Worm (Caenorhabditis elegans) whole organism, L3 larva: ENCODE data around the gene smrc-1.

Experiments used
- R02D3.7 ChIP-seq: fragments of 150-350 bp; optimal IDR thresholded peaks from 2 replicates; lab custom pipeline; 2014; ENCODE audit warnings: missing biosample characterization, missing genetic modification characterization
- ZK546.5 ChIP-seq: sonication (generic microtip); optimal IDR thresholded peaks from 2 replicates; lab custom pipeline; 2017; ENCODE audit warnings: missing biosample characterization, missing genetic modification characterization
- aly-2 ChIP-seq: fragments of 150-350 bp; optimal IDR thresholded peaks from 2 replicates; lab custom pipeline; 2014; ENCODE audit warnings: missing biosample characterization, missing genetic modification characterization
- ama-1 ChIP-seq: fragments of 150-350 bp; optimal IDR thresholded peaks from 2 replicates; lab custom pipeline; 2018
- ceh-16 ChIP-seq: sonication (generic microtip); optimal IDR thresholded peaks from 2 replicates; lab custom pipeline; 2017; ENCODE audit warnings: missing biosample characterization, missing genetic modification characterization
- ceh-28 ChIP-seq: fragments of 150-350 bp; optimal IDR thresholded peaks from 2 replicates; lab custom pipeline; 2014; ENCODE audit warnings: missing biosample characterization, missing genetic modification reagents, missing genetic modification characterization
- ceh-82 ChIP-seq: fragments of 150-350 bp; optimal IDR thresholded peaks from 2 replicates; lab custom pipeline; 2014; ENCODE audit warnings: missing biosample characterization, missing genetic modification characterization
- ceh-9 ChIP-seq: sonication (generic microtip); optimal IDR thresholded peaks from 2 replicates; lab custom pipeline; 2018; ENCODE audit warnings: missing biosample characterization, missing genetic modification characterization
- daf-12 ChIP-seq: fragments of 150-350 bp; optimal IDR thresholded peaks from 2 replicates; lab custom pipeline; 2014; ENCODE audit warnings: missing biosample characterization, missing genetic modification reagents, missing genetic modification characterization
- egl-27 ChIP-seq: sonication (generic microtip); optimal IDR thresholded peaks from 4 replicates; lab custom pipeline; 2017; ENCODE audit warnings: missing biosample characterization, missing genetic modification reagents, missing genetic modification characterization
- egl-5 ChIP-seq: fragments of 150-350 bp; optimal IDR thresholded peaks from 2 replicates; lab custom pipeline; 2017; ENCODE audit warnings: missing biosample characterization, missing genetic modification reagents, missing genetic modification characterization, inconsistent platforms
- elt-1 ChIP-seq: fragments of 150-350 bp; optimal IDR thresholded peaks from 2 replicates; lab custom pipeline; 2014; ENCODE audit warnings: missing biosample characterization, missing genetic modification characterization
- elt-2 ChIP-seq: sonication (generic microtip); optimal IDR thresholded peaks from 2 replicates; lab custom pipeline; 2016; ENCODE audit warnings: missing genetic modification reagents, mild to moderate bottlenecking, missing genetic modification characterization, missing compliant biosample characterization
- elt-3 ChIP-seq, 3 experiments: fragments of 150-350 bp in 1 of 3; sonication (generic microtip) in 2 of 3; optimal IDR thresholded peaks; 2 replicates in 2 of 3; 4 replicates in 1 of 3; lab custom pipeline; 2014 to 2017; ENCODE audit warnings: missing biosample characterization in 3 of 3, missing genetic modification characterization in 3 of 3
- eor-1 ChIP-seq, 2 experiments: fragments of 150-350 bp; optimal IDR thresholded peaks; 2 replicates each; lab custom pipeline; 2014 to 2018; ENCODE audit warnings: missing biosample characterization in 2 of 2, missing genetic modification characterization in 2 of 2
- fkh-10 ChIP-seq: sonication (generic microtip); optimal IDR thresholded peaks from 2 replicates; lab custom pipeline; 2017; ENCODE audit warnings: missing biosample characterization, missing genetic modification reagents, missing genetic modification characterization
- fkh-2 ChIP-seq: fragments of 150-350 bp; optimal IDR thresholded peaks from 2 replicates; lab custom pipeline; 2014; ENCODE audit warnings: missing biosample characterization, missing genetic modification reagents, missing genetic modification characterization
- fos-1 ChIP-seq: fragments of 150-350 bp; optimal IDR thresholded peaks from 2 replicates; lab custom pipeline; 2014; ENCODE audit warnings: missing biosample characterization, missing genetic modification characterization
- hmg-11 ChIP-seq: sonication (generic microtip); optimal IDR thresholded peaks from 2 replicates; lab custom pipeline; 2016; ENCODE audit warnings: missing genetic modification characterization, missing compliant biosample characterization
- jun-1 ChIP-seq: fragments of 150-350 bp; optimal IDR thresholded peaks from 2 replicates; lab custom pipeline; 2014; ENCODE audit warnings: missing biosample characterization, missing genetic modification reagents, missing genetic modification characterization
- lin-15B ChIP-seq: fragments of 150-350 bp; optimal IDR thresholded peaks from 2 replicates; lab custom pipeline; 2014; ENCODE audit warnings: missing biosample characterization, missing genetic modification characterization
- lin-39 ChIP-seq: fragments of 150-350 bp; optimal IDR thresholded peaks from 2 replicates; lab custom pipeline; 2018; ENCODE audit warnings: missing biosample characterization, missing genetic modification reagents, missing genetic modification characterization
- lsy-12 ChIP-seq: sonication (generic microtip); optimal IDR thresholded peaks from 2 replicates; lab custom pipeline; 2016; ENCODE audit warnings: mild to moderate bottlenecking, missing genetic modification characterization, missing compliant biosample characterization
- mdl-1 ChIP-seq: fragments of 150-350 bp; optimal IDR thresholded peaks from 2 replicates; lab custom pipeline; 2014; ENCODE audit warnings: missing biosample characterization, missing genetic modification characterization
- mml-1 ChIP-seq: fragments of 150-350 bp; sonication (generic microtip); optimal IDR thresholded peaks from 3 replicates; lab custom pipeline; 2014; ENCODE audit warnings: missing biosample characterization, missing genetic modification characterization
- nfya-1 ChIP-seq: sonication (generic microtip); optimal IDR thresholded peaks from 2 replicates; lab custom pipeline; 2017; ENCODE audit warnings: missing genetic modification characterization, mild to moderate bottlenecking, missing compliant biosample characterization, antibody characterized with exemption, moderate library complexity; ENCODE audit not compliant: insufficient read depth
- nhr-11 ChIP-seq: fragments of 150-350 bp; optimal IDR thresholded peaks from 2 replicates; lab custom pipeline; 2014; ENCODE audit warnings: missing biosample characterization, missing genetic modification characterization
- nhr-12 ChIP-seq: fragments of 150-350 bp; optimal IDR thresholded peaks from 2 replicates; lab custom pipeline; 2014; ENCODE audit warnings: missing biosample characterization, missing genetic modification characterization
- nhr-23 ChIP-seq: fragments of 150-350 bp; optimal IDR thresholded peaks from 2 replicates; lab custom pipeline; 2014; ENCODE audit warnings: missing biosample characterization, missing genetic modification reagents, missing genetic modification characterization
- nhr-237 ChIP-seq: fragments of 150-350 bp; optimal IDR thresholded peaks from 2 replicates; lab custom pipeline; 2014; ENCODE audit warnings: missing biosample characterization, missing genetic modification characterization
- nhr-25 ChIP-seq: sonication (generic microtip); optimal IDR thresholded peaks from 2 replicates; lab custom pipeline; 2017; ENCODE audit warnings: missing biosample characterization, missing genetic modification characterization
- nhr-28 ChIP-seq: fragments of 150-350 bp; optimal IDR thresholded peaks from 2 replicates; lab custom pipeline; 2014; ENCODE audit warnings: missing biosample characterization, missing genetic modification characterization
- nhr-43 ChIP-seq: sonication (generic microtip); optimal IDR thresholded peaks from 2 replicates; lab custom pipeline; 2016; ENCODE audit warnings: mild to moderate bottlenecking, missing genetic modification characterization, missing compliant biosample characterization; ENCODE audit not compliant: poor library complexity, severe bottlenecking
- nhr-67 ChIP-seq: fragments of 150-350 bp; optimal IDR thresholded peaks from 2 replicates; lab custom pipeline; 2014; ENCODE audit warnings: missing biosample characterization, missing genetic modification characterization
- nhr-76 ChIP-seq: fragments of 150-350 bp; sonication (generic microtip); optimal IDR thresholded peaks from 5 replicates; lab custom pipeline; 2014; ENCODE audit warnings: missing biosample characterization, missing genetic modification characterization
- nhr-77 ChIP-seq: fragments of 150-350 bp; optimal IDR thresholded peaks from 2 replicates; lab custom pipeline; 2014; ENCODE audit warnings: missing biosample characterization, missing genetic modification characterization
- pha-4 ChIP-seq: fragments of 150-350 bp; optimal IDR thresholded peaks from 2 replicates; lab custom pipeline; 2014; ENCODE audit warnings: missing biosample characterization, missing genetic modification reagents, missing genetic modification characterization
- pqm-1 ChIP-seq: fragments of 150-350 bp; optimal IDR thresholded peaks from 2 replicates; lab custom pipeline; 2017; ENCODE audit warnings: missing biosample characterization, missing genetic modification characterization, inconsistent platforms
- sea-2 ChIP-seq: fragments of 150-350 bp; sonication (generic microtip); optimal IDR thresholded peaks from 4 replicates; lab custom pipeline; 2014; ENCODE audit warnings: missing biosample characterization, missing genetic modification reagents, missing genetic modification characterization
- skn-1 ChIP-seq: fragments of 150-350 bp; optimal IDR thresholded peaks from 2 replicates; lab custom pipeline; 2014; ENCODE audit warnings: missing biosample characterization, missing genetic modification characterization
- snpc-4 ChIP-seq: fragments of 150-350 bp; optimal IDR thresholded peaks from 2 replicates; lab custom pipeline; 2014; ENCODE audit warnings: missing biosample characterization, missing genetic modification characterization
- tbx-2 ChIP-seq: sonication (generic microtip); optimal IDR thresholded peaks from 2 replicates; lab custom pipeline; 2016; ENCODE audit warnings: mild to moderate bottlenecking, missing genetic modification characterization, missing compliant biosample characterization
- unc-39 ChIP-seq: sonication (generic microtip); optimal IDR thresholded peaks from 4 replicates; lab custom pipeline; 2017; ENCODE audit warnings: missing biosample characterization, missing genetic modification characterization
- unc-62 ChIP-seq: fragments of 150-350 bp; sonication (generic microtip); optimal IDR thresholded peaks from 4 replicates; lab custom pipeline; 2014; ENCODE audit warnings: missing biosample characterization, missing genetic modification reagents, missing genetic modification characterization
- zag-1 ChIP-seq: fragments of 150-350 bp; optimal IDR thresholded peaks from 2 replicates; lab custom pipeline; 2014; ENCODE audit warnings: missing biosample characterization, missing genetic modification characterization
- ztf-11 ChIP-seq: fragments of 150-350 bp; optimal IDR thresholded peaks from 2 replicates; lab custom pipeline; 2014; ENCODE audit warnings: missing biosample characterization, missing genetic modification characterization
- ztf-4 ChIP-seq: fragments of 150-350 bp; optimal IDR thresholded peaks from 2 replicates; lab custom pipeline; 2014; ENCODE audit warnings: missing biosample characterization, missing genetic modification characterization

Gene smrc-1

ce11 chrIII:6390644-6391043, at the start of gene smrc-1:
smrc-1 (plus strand) TSS chrIII:6390944.
- TF ChIP-seq ztf-11 (no peak), elt-2 (no peak), nhr-23 (tag; lab: Kevin White, UChicago) (no peak), mdl-1 (tag; lab: Kevin White, UChicago) (no peak), ceh-82 (tag; lab: Kevin White, UChicago) (no peak), fkh-10 (GFP tag; lab: Kevin White, UChicago) (no peak), snpc-4 (no peak), nhr-28 (no peak)

- TF ChIP-seq ztf-11 (no peak), nhr-67 (no peak), ceh-82 (tag; lab: Kevin White, UChicago) (no peak), unc-62 (GFP tag; lab: Kevin White, UChicago) (no peak), mdl-1 (tag; lab: Kevin White, UChicago) (no peak), eor-1 (tag; optimal IDR thresholded peaks at IDR 0.05; lab: Kevin White, UChicago) (no peak), fkh-10 (GFP tag; lab: Kevin White, UChicago) (no peak), R02D3.7 (tag; lab: Kevin White, UChicago) (no peak), daf-12 (tag; lab: Kevin White, UChicago) (no peak), nhr-76 (tag; lab: Kevin White, UChicago) (no peak), zag-1 (tag; lab: Kevin White, UChicago) (no peak), nhr-23 (tag; lab: Kevin White, UChicago) (peak; percentile 53), nhr-11 (tag; lab: Kevin White, UChicago) (no peak), fkh-2 (no peak), ZK546.5 (no peak), egl-27 (no peak), ama-1 (lab: Kevin White, UChicago) (peak; percentile 0), nhr-25 (tag; lab: Kevin White, UChicago) (peak; percentile 21), mml-1 (tag; lab: Kevin White, UChicago) (no peak), ceh-16 (no peak), jun-1 (tag; lab: Kevin White, UChicago) (no peak), nhr-237 (tag; lab: Kevin White, UChicago) (no peak), sea-2 (GFP tag; lab: Kevin White, UChicago) (no peak), ztf-4 (tag; lab: Kevin White, UChicago) (no peak), lsy-12 (tag; lab: Kevin White, UChicago) (no peak), elt-3 (tag; optimal IDR thresholded peaks at IDR 0.05; lab: Kevin White, UChicago) (no peak), nhr-77 (tag; lab: Kevin White, UChicago) (no peak), nhr-28 (no peak), nhr-43 (tag; lab: Kevin White, UChicago) (no peak), nfya-1 (tag; lab: Kevin White, UChicago) (peak; percentile 87), elt-2 (peak; percentile 15), snpc-4 (peak; percentile 28), skn-1 (tag; lab: Kevin White, UChicago) (peak; percentile 98), lin-39 (no peak), elt-1 (no peak), nhr-12 (tag; lab: Kevin White, UChicago) (no peak), ceh-28 (no peak), hmg-11 (tag; lab: Kevin White, UChicago) (peak; percentile 42), pha-4 (tag; lab: Kevin White, UChicago) (peak; percentile 78), pqm-1 (tag; lab: Kevin White, UChicago) (no peak), egl-5 (no peak), tbx-2 (tag; lab: Kevin White, UChicago) (no peak), fos-1 (tag; lab: Kevin White, UChicago) (no peak), unc-39 (tag; lab: Kevin White, UChicago) (no peak), lin-15B (tag; lab: Kevin White, UChicago) (peak; percentile 46), aly-2 (tag; lab: Kevin White, UChicago) (no peak), ceh-9 (no peak)
Measured at ce11 chrIII:6341878-6342453, 48.8 kb upstream of the smrc-1 start, which contains the start of gene rpn-13. rpn-13 (minus strand) TSS chrIII:6341928.
